Worm (Caenorhabditis elegans): ENCODE results near the gene stn-2.
A peak's percentile ranks its signal among the peaks of the same experiment; 100 is the strongest.

The stn-2 gene

ce11 chrX:7645313-7645712, 35.1 kb downstream of the stn-2 start, which contains the start of gene F26A10.2:
F26A10.2 (minus strand) TSS chrX:7645413.
- TF ChIP-seq unc-62 (GFP tag; optimal IDR thresholded peaks at IDR 0.05) (no peak), flh-1 (GFP tag; optimal IDR thresholded peaks at IDR 0.05) (no peak), lin-32 (GFP tag; optimal IDR thresholded peaks at IDR 0.05) (no peak), nhr-237 (tag; optimal IDR thresholded peaks at IDR 0.05) (no peak), hlh-1 (tag; optimal IDR thresholded peaks at IDR 0.05) (no peak), cnd-1 (tag; optimal IDR thresholded peaks at IDR 0.05) (no peak), nhr-76 (tag; optimal IDR thresholded peaks at IDR 0.05) (no peak), bed-3 (GFP tag; optimal IDR thresholded peaks at IDR 0.05) (no peak), nhr-28 (tag; optimal IDR thresholded peaks at IDR 0.05) (no peak), unc-39 (tag; optimal IDR thresholded peaks at IDR 0.05) (no peak), nhr-2 (tag; optimal IDR thresholded peaks at IDR 0.05) (no peak), ceh-83 (GFP tag; optimal IDR thresholded peaks at IDR 0.05) (no peak), elt-1 (tag; optimal IDR thresholded peaks at IDR 0.05; ENCODE audit: borderline replicate concordance, insufficient read depth) (no peak), M03D4.4 (tag; optimal IDR thresholded peaks at IDR 0.05) (no peak), lsy-2 (tag; optimal IDR thresholded peaks at IDR 0.05) (no peak), pha-4 (tag; optimal IDR thresholded peaks at IDR 0.05) (no peak), snpc-4 (tag; optimal IDR thresholded peaks at IDR 0.05) (no peak), unc-120 (tag; optimal IDR thresholded peaks at IDR 0.05; ENCODE audit: poor library complexity, severe bottlenecking) (no peak)

- peak; percentile 57 for TF ChIP-seq zip-8 (tag; optimal IDR thresholded peaks at IDR 0.05)
- TF ChIP-seq nhr-2 (tag; optimal IDR thresholded peaks at IDR 0.05), result peak; percentile 94
- peak; percentile 72 for TF ChIP-seq unc-62 (GFP tag; optimal IDR thresholded peaks at IDR 0.05)
- peak; percentile 92 for TF ChIP-seq elt-1 (tag; optimal IDR thresholded peaks at IDR 0.05; ENCODE audit: borderline replicate concordance, insufficient read depth)
- no peak for TF ChIP-seq lsy-2 (tag; optimal IDR thresholded peaks at IDR 0.05)
Observed at ce11 chrX:7640811-7641210, 39.6 kb downstream of the stn-2 start.

DNA sequence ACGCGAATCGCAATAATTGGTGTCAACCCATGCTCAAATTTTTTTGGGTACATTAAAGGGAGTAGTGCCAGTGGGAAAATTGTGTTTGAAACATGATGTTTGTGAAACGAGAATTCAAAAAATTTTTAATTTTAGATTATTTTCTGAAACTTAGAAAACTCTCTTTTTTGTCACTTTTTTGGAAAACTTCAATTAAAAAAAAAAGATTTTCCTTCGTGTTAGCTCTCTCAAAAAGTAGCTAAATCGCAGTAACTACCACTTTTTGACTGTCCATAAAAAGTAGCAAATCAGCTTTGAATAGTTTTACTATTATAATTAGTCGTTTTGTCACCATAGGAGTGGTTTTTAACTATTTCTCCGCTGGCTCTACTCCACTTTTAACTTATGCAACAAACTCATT, 40.0 kb downstream of the stn-2 start:
- no peak for TF ChIP-seq lin-13 (tag; optimal IDR thresholded peaks at IDR 0.05)

ce11 chrX:7638790-7639189, 41.6 kb downstream of the stn-2 start:
- TF ChIP-seq nhr-76 (tag; optimal IDR thresholded peaks at IDR 0.05) (no peak), mls-2 (tag; optimal IDR thresholded peaks at IDR 0.05) (no peak), lsy-2 (tag; optimal IDR thresholded peaks at IDR 0.05) (no peak), lin-13 (tag; optimal IDR thresholded peaks at IDR 0.05) (no peak), snpc-4 (tag; optimal IDR thresholded peaks at IDR 0.05) (no peak), blmp-1 (tag; optimal IDR thresholded peaks at IDR 0.05) (no peak), mep-1 (tag; optimal IDR thresholded peaks at IDR 0.05) (no peak), nhr-2 (tag; optimal IDR thresholded peaks at IDR 0.05) (no peak), nhr-12 (tag; optimal IDR thresholded peaks at IDR 0.05) (no peak), M03D4.4 (tag; optimal IDR thresholded peaks at IDR 0.05) (no peak), elt-1 (tag; optimal IDR thresholded peaks at IDR 0.05; ENCODE audit: borderline replicate concordance, insufficient read depth) (no peak), sem-2 (GFP tag; optimal IDR thresholded peaks at IDR 0.05) (no peak), pha-4 (tag; optimal IDR thresholded peaks at IDR 0.05) (no peak)

ce11 chrX:7636037-7636436, 44.4 kb downstream of the stn-2 start:
- TF ChIP-seq nhr-76 (tag; optimal IDR thresholded peaks at IDR 0.05) (no peak), hlh-1 (tag; optimal IDR thresholded peaks at IDR 0.05) (peak; percentile 39), tbx-8 (GFP tag; optimal IDR thresholded peaks at IDR 0.05) (no peak), cnd-1 (tag; optimal IDR thresholded peaks at IDR 0.05) (no peak)

DNA sequence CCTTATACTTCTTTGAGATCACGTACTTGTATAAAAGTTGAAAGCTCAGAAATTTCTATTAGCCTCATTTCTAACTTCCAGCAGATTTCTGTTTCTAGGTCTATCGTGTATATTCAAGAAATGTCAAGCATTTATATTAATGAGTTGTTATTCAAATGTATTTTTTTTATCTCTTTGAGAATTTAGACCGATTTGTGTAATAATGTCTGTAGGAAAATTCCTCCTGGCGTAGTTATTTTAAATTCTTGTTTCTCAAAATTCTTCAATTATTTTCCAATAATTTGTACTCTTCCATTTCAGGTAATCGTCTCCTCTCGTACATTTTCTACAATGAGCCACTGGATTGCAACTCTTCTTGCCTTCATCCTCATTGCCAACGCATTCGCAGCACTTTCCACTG, 53.1 kb downstream of the stn-2 start, which contains the start of gene nlp-61:
TSS of gene nlp-61 (plus strand) at position 301 of the 400 bp plus-strand sequence.
- TF ChIP-seq bed-3 (GFP tag; optimal IDR thresholded peaks at IDR 0.05) (no peak), lin-32 (GFP tag; optimal IDR thresholded peaks at IDR 0.05) (no peak), tbx-8 (GFP tag; optimal IDR thresholded peaks at IDR 0.05) (no peak), M03D4.4 (tag; optimal IDR thresholded peaks at IDR 0.05) (no peak), elt-3 (tag; optimal IDR thresholded peaks at IDR 0.05) (no peak), elt-1 (tag; optimal IDR thresholded peaks at IDR 0.05; ENCODE audit: borderline replicate concordance, insufficient read depth) (no peak), cnd-1 (tag; optimal IDR thresholded peaks at IDR 0.05) (no peak), pha-4 (tag; optimal IDR thresholded peaks at IDR 0.05) (no peak), lin-13 (tag; optimal IDR thresholded peaks at IDR 0.05) (no peak), sptf-1 (tag; optimal IDR thresholded peaks at IDR 0.05) (no peak), mls-2 (tag; optimal IDR thresholded peaks at IDR 0.05) (no peak), unc-62 (GFP tag; optimal IDR thresholded peaks at IDR 0.05) (no peak), lsy-2 (tag; optimal IDR thresholded peaks at IDR 0.05) (no peak), ztf-11 (tag; optimal IDR thresholded peaks at IDR 0.05) (no peak), mab-5 (tag; optimal IDR thresholded peaks at IDR 0.05) (no peak), nhr-76 (tag; optimal IDR thresholded peaks at IDR 0.05) (no peak), blmp-1 (tag; optimal IDR thresholded peaks at IDR 0.05) (no peak), unc-120 (tag; optimal IDR thresholded peaks at IDR 0.05; ENCODE audit: poor library complexity, severe bottlenecking) (no peak), unc-39 (tag; optimal IDR thresholded peaks at IDR 0.05) (no peak), zip-8 (tag; optimal IDR thresholded peaks at IDR 0.05) (no peak)

Measured in whole organism, mixed stage, embryonic.